Worm (Caenorhabditis elegans): ENCODE data around the gene ifta-1.

The ifta-1 gene

ce11 chrX:5509114-5509877 is 43.3 kb downstream of the ifta-1 start:
- no peak for TF ChIP-seq lin-40 (tag; optimal IDR thresholded peaks at IDR 0.05)
- no peak for TF ChIP-seq madf-8 (GFP tag; conservative IDR thresholded peaks at IDR 0.05)
- no peak for TF ChIP-seq egl-44 (GFP tag; IDR thresholded peaks at IDR 0.05)
- 0 out of 2 replicates have a peak, but pooled peaks have one; percentile 9 for TF ChIP-seq bed-2 (GFP tag; IDR thresholded peaks at IDR 0.05)
- TF ChIP-seq nhr-80 (tag; optimal IDR thresholded peaks at IDR 0.05), result peak; percentile 22
- no peak for TF ChIP-seq attf-3 (GFP tag; conservative IDR thresholded peaks at IDR 0.05)
- TF ChIP-seq B0261.1 (tag; optimal IDR thresholded peaks at IDR 0.05), result no peak
- no peak for TF ChIP-seq sea-2 (GFP tag; IDR thresholded peaks at IDR 0.05)
- no peak for TF ChIP-seq ceh-100 (GFP tag; IDR thresholded peaks at IDR 0.05)
- TF ChIP-seq cebp-2 (GFP tag; IDR thresholded peaks at IDR 0.05), result no peak
- no peak for TF ChIP-seq F49E8.2 (tag; optimal IDR thresholded peaks at IDR 0.05; ENCODE audit: insufficient read depth)
- TF ChIP-seq mel-28 (tag; optimal IDR thresholded peaks at IDR 0.05; ENCODE audit: borderline replicate concordance), result no peak
- TF ChIP-seq efl-1 (GFP tag; optimal IDR thresholded peaks at IDR 0.05), result no peak
- no peak for TF ChIP-seq dpff-1 (tag; optimal IDR thresholded peaks at IDR 0.05)
- TF ChIP-seq nfya-2 (GFP tag; IDR thresholded peaks at IDR 0.05), result no peak
- no peak for TF ChIP-seq nhr-90 (tag; optimal IDR thresholded peaks at IDR 0.05)
- TF ChIP-seq cebp-1 (GFP tag; IDR thresholded peaks at IDR 0.05), result no peak
- TF ChIP-seq cebp-1 (tag; optimal IDR thresholded peaks at IDR 0.05), result no peak
- TF ChIP-seq K12H6.12 (tag; optimal IDR thresholded peaks at IDR 0.05), result no peak
- TF ChIP-seq tlf-1 (GFP tag; optimal IDR thresholded peaks at IDR 0.05), result no peak
- no peak for TF ChIP-seq rcor-1 (GFP tag; IDR thresholded peaks at IDR 0.05)
- no peak for TF ChIP-seq akir-1 (GFP tag; optimal IDR thresholded peaks at IDR 0.05)
- TF ChIP-seq zfh-2 (GFP tag; conservative IDR thresholded peaks at IDR 0.05), result peak; percentile 58
- TF ChIP-seq unc-62 (GFP tag; optimal IDR thresholded peaks at IDR 0.05), result no peak
- no peak for TF ChIP-seq nfya-1 (tag; optimal IDR thresholded peaks at IDR 0.05; ENCODE audit: borderline replicate concordance, insufficient read depth)
- TF ChIP-seq nfyb-1 (GFP tag; IDR thresholded peaks at IDR 0.05), result no peak

- TF ChIP-seq ceh-58 (GFP tag; IDR thresholded peaks at IDR 0.05) (0 out of 2 replicates have a peak, but pooled peaks have one; percentile 7), nhr-90 (tag; optimal IDR thresholded peaks at IDR 0.05) (no peak)
Measured at ce11 chrX:5507926-5508325, 44.6 kb downstream of the ifta-1 start.

- no peak for TF ChIP-seq K11D2.4 (GFP tag; IDR thresholded peaks at IDR 0.05)
- no peak for TF ChIP-seq let-607 (tag; optimal IDR thresholded peaks at IDR 0.05)
- TF ChIP-seq madf-8 (GFP tag; conservative IDR thresholded peaks at IDR 0.05), result no peak
- no peak for TF ChIP-seq zfh-2 (GFP tag; conservative IDR thresholded peaks at IDR 0.05)
- TF ChIP-seq aptf-2 (GFP tag; conservative IDR thresholded peaks at IDR 0.05), result no peak
- no peak for TF ChIP-seq tlf-1 (GFP tag; optimal IDR thresholded peaks at IDR 0.05)
- no peak for TF ChIP-seq nhr-120 (GFP tag; IDR thresholded peaks at IDR 0.05)
- no peak for TF ChIP-seq lin-26 (GFP tag; IDR thresholded peaks at IDR 0.05)
- TF ChIP-seq aptf-3 (GFP tag; IDR thresholded peaks at IDR 0.05), result no peak
- no peak for TF ChIP-seq tbp1 (GFP tag; optimal IDR thresholded peaks at IDR 0.05)
- TF ChIP-seq nfyb-1 (GFP tag; IDR thresholded peaks at IDR 0.05), result no peak
- no peak for TF ChIP-seq B0336.3 (GFP tag; IDR thresholded peaks at IDR 0.05)
- TF ChIP-seq B0261.1 (tag; optimal IDR thresholded peaks at IDR 0.05), result no peak
- no peak for TF ChIP-seq mcd-1 (GFP tag; IDR thresholded peaks at IDR 0.05)
- no peak for TF ChIP-seq ztf-3 (GFP tag; optimal IDR thresholded peaks at IDR 0.05)
- no peak for TF ChIP-seq dpff-1 (tag; optimal IDR thresholded peaks at IDR 0.05)
- TF ChIP-seq ceh-58 (GFP tag; IDR thresholded peaks at IDR 0.05), result no peak
Measured at ce11 chrX:5506432-5506977, 46.0 kb downstream of the ifta-1 start.

Data from whole organism, young adult.